Worm (Caenorhabditis elegans): Measurements from ENCODE around the gene sre-3.

Gene sre-3

ce11 chrII:7385442-7385841 is at the start of gene sre-3:
sre-3 (plus strand) TSS chrII:7385742.
- TF ChIP-seq W03F9.2 (tag; optimal IDR thresholded peaks at IDR 0.05) (no peak), him-1 (tag; optimal IDR thresholded peaks at IDR 0.05) (no peak), dao-5 (tag; optimal IDR thresholded peaks at IDR 0.05) (no peak)

- peak; percentile 54 for TF ChIP-seq W03F9.2 (tag; optimal IDR thresholded peaks at IDR 0.05)
- TF ChIP-seq dao-5 (tag; optimal IDR thresholded peaks at IDR 0.05), result no peak
Measured at ce11 chrII:7337469-7337893, 48.1 kb upstream of the sre-3 start.

ce11 chrII:7338995-7339394 is 46.5 kb upstream of the sre-3 start, which contains the start of gene nhr-21:
nhr-21 (plus strand) TSS chrII:7339229.
- TF ChIP-seq W03F9.2 (tag; optimal IDR thresholded peaks at IDR 0.05) (no peak), him-1 (tag; optimal IDR thresholded peaks at IDR 0.05) (no peak), dao-5 (tag; optimal IDR thresholded peaks at IDR 0.05) (no peak)

ce11 chrII:7340703-7341102 is 44.8 kb upstream of the sre-3 start:
- no peak for TF ChIP-seq W03F9.2 (tag; optimal IDR thresholded peaks at IDR 0.05)
- TF ChIP-seq dao-5 (tag; optimal IDR thresholded peaks at IDR 0.05), result no peak
- TF ChIP-seq him-1 (tag; optimal IDR thresholded peaks at IDR 0.05), result no peak

- TF ChIP-seq dao-5 (tag; optimal IDR thresholded peaks at IDR 0.05) (no peak), W03F9.2 (tag; optimal IDR thresholded peaks at IDR 0.05) (no peak), him-1 (tag; optimal IDR thresholded peaks at IDR 0.05) (no peak)
Measured at ce11 chrII:7341572-7342303, 43.8 kb upstream of the sre-3 start.

ce11 chrII:7342884-7343283 is 42.7 kb upstream of the sre-3 start:
- TF ChIP-seq W03F9.2 (tag; optimal IDR thresholded peaks at IDR 0.05), result no peak
- no peak for TF ChIP-seq him-1 (tag; optimal IDR thresholded peaks at IDR 0.05)
- TF ChIP-seq dao-5 (tag; optimal IDR thresholded peaks at IDR 0.05), result no peak

ce11 chrII:7343668-7344067 is 41.9 kb upstream of the sre-3 start:
- TF ChIP-seq W03F9.2 (tag; optimal IDR thresholded peaks at IDR 0.05) (no peak), him-1 (tag; optimal IDR thresholded peaks at IDR 0.05) (no peak), dao-5 (tag; optimal IDR thresholded peaks at IDR 0.05) (no peak)

- no peak for TF ChIP-seq W03F9.2 (tag; optimal IDR thresholded peaks at IDR 0.05)
- TF ChIP-seq him-1 (tag; optimal IDR thresholded peaks at IDR 0.05), result no peak
- TF ChIP-seq dao-5 (tag; optimal IDR thresholded peaks at IDR 0.05), result no peak
Measured at ce11 chrII:7345858-7346257, 39.7 kb upstream of the sre-3 start.

- TF ChIP-seq him-1 (tag; optimal IDR thresholded peaks at IDR 0.05) (no peak), dao-5 (tag; optimal IDR thresholded peaks at IDR 0.05) (no peak), W03F9.2 (tag; optimal IDR thresholded peaks at IDR 0.05) (no peak)
Measured at ce11 chrII:7348063-7348462, 37.5 kb upstream of the sre-3 start.

ce11 chrII:7352507-7352906 is 33.0 kb upstream of the sre-3 start, which contains the start of gene hsp-4:
hsp-4 (minus strand) TSS chrII:7352645.
- TF ChIP-seq W03F9.2 (tag; optimal IDR thresholded peaks at IDR 0.05), result no peak
- no peak for TF ChIP-seq dao-5 (tag; optimal IDR thresholded peaks at IDR 0.05)
- TF ChIP-seq him-1 (tag; optimal IDR thresholded peaks at IDR 0.05), result no peak

- TF ChIP-seq W03F9.2 (tag; optimal IDR thresholded peaks at IDR 0.05) (no peak), dao-5 (tag; optimal IDR thresholded peaks at IDR 0.05) (no peak), him-1 (tag; optimal IDR thresholded peaks at IDR 0.05) (no peak)
Measured at ce11 chrII:7353027-7353426, 32.5 kb upstream of the sre-3 start.

- no peak for TF ChIP-seq W03F9.2 (tag; optimal IDR thresholded peaks at IDR 0.05)
- TF ChIP-seq him-1 (tag; optimal IDR thresholded peaks at IDR 0.05), result no peak
- TF ChIP-seq dao-5 (tag; optimal IDR thresholded peaks at IDR 0.05), result no peak
Measured at ce11 chrII:7356326-7356725, 29.2 kb upstream of the sre-3 start, which contains the start of gene haf-2. haf-2 (minus strand) TSS chrII:7356426.

ce11 chrII:7356773-7357172 is 28.8 kb upstream of the sre-3 start:
- no peak for TF ChIP-seq him-1 (tag; optimal IDR thresholded peaks at IDR 0.05)
- TF ChIP-seq W03F9.2 (tag; optimal IDR thresholded peaks at IDR 0.05), result no peak
- TF ChIP-seq dao-5 (tag; optimal IDR thresholded peaks at IDR 0.05), result no peak

- TF ChIP-seq dao-5 (tag; optimal IDR thresholded peaks at IDR 0.05) (no peak), W03F9.2 (tag; optimal IDR thresholded peaks at IDR 0.05) (no peak), him-1 (tag; optimal IDR thresholded peaks at IDR 0.05) (no peak)
Measured at ce11 chrII:7357176-7357575, 28.4 kb upstream of the sre-3 start.

- TF ChIP-seq him-1 (tag; optimal IDR thresholded peaks at IDR 0.05), result no peak
- TF ChIP-seq W03F9.2 (tag; optimal IDR thresholded peaks at IDR 0.05), result no peak
- no peak for TF ChIP-seq dao-5 (tag; optimal IDR thresholded peaks at IDR 0.05)
Measured at ce11 chrII:7358489-7358943, 27.0 kb upstream of the sre-3 start, which contains the start of gene insc-1. insc-1 (plus strand) TSS chrII:7358893.

Measured in whole organism, L4/young adult.